Fruit fly (Drosophila melanogaster) whole organism, wandering third instar larva: ENCODE measurements around the gene pie.

Experiments
- CG32264 ChIP-seq: fragments of 200-800 bp; sonication (Bioruptor generic); optimal IDR thresholded peaks from 2 replicates; lab custom pipeline; 2016; ENCODE audit warnings: missing biosample characterization, missing genetic modification characterization
- CrebA ChIP-seq: fragments of 200-800 bp; sonication (Bioruptor generic); optimal IDR thresholded peaks from 2 replicates; lab custom pipeline; 2016; ENCODE audit warnings: missing biosample characterization, mild to moderate bottlenecking, missing genetic modification characterization, borderline replicate concordance
- Dfd ChIP-seq: fragments of >200 bp; optimal IDR thresholded peaks from 2 replicates; lab custom pipeline; 2017; ENCODE audit warnings: missing biosample characterization, missing genetic modification characterization
- GATAd ChIP-seq: sonication (Bioruptor generic); optimal IDR thresholded peaks from 2 replicates; lab custom pipeline; 2016; ENCODE audit warnings: missing biosample characterization, missing genetic modification characterization
- HLH106 ChIP-seq: fragments of 200-800 bp; optimal IDR thresholded peaks from 3 replicates; lab custom pipeline; 2019; ENCODE audit warnings: missing biosample characterization, mild to moderate bottlenecking, missing genetic modification characterization, moderate library complexity
- Hr78 ChIP-seq: fragments of >200 bp; optimal IDR thresholded peaks from 2 replicates; lab custom pipeline; 2017; ENCODE audit warnings: missing biosample characterization, missing genetic modification characterization
- Mio ChIP-seq: sonication (Bioruptor generic); optimal IDR thresholded peaks from 2 replicates; lab custom pipeline; 2016; ENCODE audit warnings: missing biosample characterization, missing genetic modification characterization
- Myc ChIP-seq: fragments of >200 bp; optimal IDR thresholded peaks from 2 replicates; lab custom pipeline; 2017
- N ChIP-seq: fragments of >200 bp; optimal IDR thresholded peaks from 2 replicates; lab custom pipeline; 2018; ENCODE audit warnings: missing biosample characterization, missing external identifiers, missing genetic modification characterization
- OdsH ChIP-seq: fragments of 200-800 bp; sonication (Bioruptor generic); optimal IDR thresholded peaks from 2 replicates; lab custom pipeline; 2016; ENCODE audit warnings: missing biosample characterization, mild to moderate bottlenecking, missing genetic modification characterization
- Rel ChIP-seq, 2 experiments: fragments of 200-800 bp; sonication (Bioruptor generic) in 1 of 2; optimal IDR thresholded peaks; 2 replicates in 1 of 2; 3 replicates in 1 of 2; lab custom pipeline; 2016 to 2019; ENCODE audit warnings: mild to moderate bottlenecking in 2 of 2, missing biosample characterization in 2 of 2, missing genetic modification characterization in 2 of 2, moderate library complexity in 1 of 2
- Sp1 ChIP-seq: fragments of 200-800 bp; sonication (Bioruptor generic); optimal IDR thresholded peaks from 3 replicates; lab custom pipeline; 2019; ENCODE audit warnings: missing biosample characterization, mild to moderate bottlenecking, missing genetic modification characterization, moderate library complexity
- ey ChIP-seq: fragments of 200-800 bp; sonication (Bioruptor generic); optimal IDR thresholded peaks from 2 replicates; lab custom pipeline; 2016; ENCODE audit warnings: missing biosample characterization, missing genetic modification characterization
- h ChIP-seq: fragments of 200-800 bp; sonication (Bioruptor generic); optimal IDR thresholded peaks from 3 replicates; lab custom pipeline; 2016; ENCODE audit warnings: missing biosample characterization, mild to moderate bottlenecking, missing genetic modification characterization
- pan ChIP-seq: fragments of >200 bp; optimal IDR thresholded peaks from 2 replicates; lab custom pipeline; 2017
- psq ChIP-seq: fragments of 200-800 bp; sonication (Bioruptor generic); optimal IDR thresholded peaks from 3 replicates; lab custom pipeline; 2017; ENCODE audit warnings: missing biosample characterization, mild to moderate bottlenecking, missing genetic modification characterization, moderate library complexity
- sage ChIP-seq: fragments of 200-800 bp; sonication (Bioruptor generic); optimal IDR thresholded peaks from 2 replicates; lab custom pipeline; 2016; ENCODE audit warnings: missing biosample characterization, mild to moderate bottlenecking, missing genetic modification characterization
- sv ChIP-seq: fragments of 200-800 bp; sonication (Bioruptor generic); optimal IDR thresholded peaks from 3 replicates; lab custom pipeline; 2016; ENCODE audit warnings: missing biosample characterization, missing genetic modification characterization
- tai ChIP-seq: sonication (Bioruptor generic); optimal IDR thresholded peaks from 2 replicates; lab custom pipeline; 2016; ENCODE audit warnings: missing biosample characterization, missing genetic modification characterization

Gene pie

DNA sequence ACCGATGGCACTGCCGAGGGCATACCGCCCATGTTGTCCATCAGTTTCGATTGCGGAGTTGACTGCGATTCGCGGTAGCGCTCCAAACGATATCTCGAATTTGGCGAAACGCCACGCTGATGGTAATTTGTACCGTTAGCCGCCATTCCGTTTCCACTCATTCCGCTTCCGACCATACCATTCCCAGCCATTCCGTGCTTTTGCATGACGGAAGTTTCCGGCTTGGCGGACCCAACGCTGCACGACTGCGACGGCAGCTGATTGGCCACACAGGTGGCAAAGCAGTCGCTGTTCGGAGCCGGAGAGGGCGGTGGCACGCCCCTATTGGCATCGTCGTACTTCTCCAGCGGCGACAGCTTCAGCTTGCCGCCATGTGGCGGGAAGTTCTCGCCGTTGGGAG is 50.3 kb downstream of the pie start:
- no peak for TF ChIP-seq Hr78 (GFP tag; lab: Kevin White, UChicago)
- no peak for TF ChIP-seq ey (GFP tag; lab: Kevin White, UChicago)
- TF ChIP-seq Mio (GFP tag; lab: Kevin White, UChicago) = no peak
- no peak for TF ChIP-seq psq
- TF ChIP-seq Rel (GFP tag; optimal IDR thresholded peaks at IDR 0.05; lab: Kevin White, UChicago) = no peak
- no peak for TF ChIP-seq Rel (tag; optimal IDR thresholded peaks at IDR 0.05; lab: Kevin White, UChicago)
- TF ChIP-seq Myc (lab: Kevin White, UChicago) = no peak
- no peak for TF ChIP-seq sv (GFP tag; lab: Kevin White, UChicago)
- TF ChIP-seq HLH106 (tag; lab: Kevin White, UChicago) = no peak
- TF ChIP-seq tai (GFP tag; lab: Kevin White, UChicago) = no peak
- no peak for TF ChIP-seq Sp1 (GFP tag; lab: Kevin White, UChicago)
- no peak for TF ChIP-seq CrebA (GFP tag; lab: Kevin White, UChicago)
- TF ChIP-seq pan (lab: Kevin White, UChicago) = no peak
- no peak for TF ChIP-seq N
- no peak for TF ChIP-seq sage (GFP tag; lab: Kevin White, UChicago)
- TF ChIP-seq Dfd (GFP tag; lab: Kevin White, UChicago) = no peak
- no peak for TF ChIP-seq GATAd (GFP tag; lab: Kevin White, UChicago)
- no peak for TF ChIP-seq OdsH (GFP tag; lab: Kevin White, UChicago)
- no peak for TF ChIP-seq CG32264 (GFP tag; lab: Kevin White, UChicago)
- TF ChIP-seq h (GFP tag; lab: Kevin White, UChicago) = no peak
